Fruit fly (Drosophila melanogaster) whole organism, embryonic: ENCODE results near the gene CG5968.

Experiments used
- BEAF-32 ChIP-seq: fragments of 200-800 bp; sonication (Bioruptor generic); optimal IDR thresholded peaks from 3 replicates; lab custom pipeline; 2017; ENCODE audit warnings: missing biosample characterization, missing genetic modification characterization, mild to moderate bottlenecking, moderate library complexity, missing genetic modification reagents
- CG10147 ChIP-seq: fragments of 200-800 bp; sonication (Bioruptor generic); optimal IDR thresholded peaks from 2 replicates; lab custom pipeline; 2019; ENCODE audit warnings: missing biosample characterization, mild to moderate bottlenecking, missing genetic modification characterization, moderate library complexity
- CG10431 ChIP-seq: fragments of 200-800 bp; sonication (Bioruptor generic); optimal IDR thresholded peaks from 3 replicates; lab custom pipeline; 2018; ENCODE audit warnings: missing biosample characterization, mild to moderate bottlenecking, missing genetic modification characterization
- CG11398 ChIP-seq: fragments of 200-800 bp; sonication (Bioruptor generic); optimal IDR thresholded peaks from 2 replicates; lab custom pipeline; 2016; ENCODE audit warnings: missing biosample characterization, missing genetic modification characterization
- CG14050 ChIP-seq: fragments of 200-800 bp; sonication (Bioruptor generic); IDR thresholded peaks from 3 replicates; pipeline ENCODE4 v1.3.6; 2022; ENCODE audit warnings: missing biosample characterization, missing genetic modification characterization
- CG16779 ChIP-seq: fragments of 200-800 bp; sonication (Bioruptor generic); IDR thresholded peaks from 2 replicates; pipeline ENCODE4 v1.3.6; 2022; ENCODE audit warnings: missing biosample characterization, missing genetic modification characterization
- CG17186 ChIP-seq: fragments of 200-800 bp; sonication (Bioruptor generic); optimal IDR thresholded peaks from 3 replicates; lab custom pipeline; 2017; ENCODE audit warnings: missing biosample characterization, missing genetic modification reagents, missing genetic modification characterization
- CG17568 ChIP-seq: fragments of 200-800 bp; sonication (Bioruptor generic); optimal IDR thresholded peaks from 2 replicates; lab custom pipeline; 2018; ENCODE audit warnings: missing biosample characterization, mild to moderate bottlenecking, missing genetic modification characterization, moderate library complexity
- CG1792 ChIP-seq: fragments of 200-800 bp; sonication (Bioruptor generic); optimal IDR thresholded peaks from 2 replicates; lab custom pipeline; 2016; ENCODE audit warnings: missing biosample characterization, missing genetic modification characterization
- CG2889 ChIP-seq: fragments of 200-800 bp; sonication (Bioruptor generic); IDR thresholded peaks from 3 replicates; pipeline ENCODE4 v1.3.6; 2022; ENCODE audit warnings: missing biosample characterization, missing genetic modification characterization
- CG4730 ChIP-seq: fragments of 200-800 bp; sonication (Bioruptor generic); IDR thresholded peaks from 2 replicates; pipeline ENCODE4 v1.3.6; 2022; ENCODE audit warnings: missing biosample characterization, missing genetic modification characterization
- CG6272 ChIP-seq: fragments of 200-800 bp; sonication (Bioruptor generic); IDR thresholded peaks from 2 replicates; pipeline ENCODE4 v1.3.6; 2022; ENCODE audit warnings: missing biosample characterization, missing genetic modification characterization
- CG8924 ChIP-seq: fragments of 200-800 bp; optimal IDR thresholded peaks from 3 replicates; lab custom pipeline; 2019; ENCODE audit warnings: missing biosample characterization, mild to moderate bottlenecking, missing genetic modification characterization, moderate library complexity
- CG9215 ChIP-seq: fragments of 200-800 bp; sonication (Bioruptor generic); IDR thresholded peaks from 2 replicates; pipeline ENCODE4 v1.3.6; 2022; ENCODE audit warnings: missing biosample characterization, missing genetic modification characterization
- CoRest ChIP-seq: fragments of 200-800 bp; sonication (Bioruptor generic); optimal IDR thresholded peaks from 3 replicates; lab custom pipeline; 2018; ENCODE audit warnings: missing biosample characterization, mild to moderate bottlenecking, missing genetic modification characterization, moderate library complexity
- D19B ChIP-seq: fragments of 200-800 bp; sonication (Bioruptor generic); optimal IDR thresholded peaks from 2 replicates; lab custom pipeline; 2017; ENCODE audit warnings: missing biosample characterization, mild to moderate bottlenecking, missing genetic modification characterization
- Dfd ChIP-seq, 2 experiments: fragments of >200 bp; optimal IDR thresholded peaks; 2 replicates each; lab custom pipeline; 2017; ENCODE audit warnings: missing biosample characterization in 2 of 2, missing genetic modification characterization in 2 of 2
- Drgx ChIP-seq: fragments of 200-800 bp; sonication (Bioruptor generic); IDR thresholded peaks from 2 replicates; pipeline ENCODE4 v1.3.6; 2022; ENCODE audit warnings: missing biosample characterization, missing genetic modification characterization
- HLH3B ChIP-seq: fragments of 200-800 bp; sonication (Bioruptor generic); IDR thresholded peaks from 2 replicates; pipeline ENCODE4 v1.3.6; 2022; ENCODE audit warnings: missing biosample characterization, missing genetic modification characterization
- Mad ChIP-seq: fragments of 200-800 bp; sonication (Bioruptor generic); optimal IDR thresholded peaks from 2 replicates; lab custom pipeline; 2016; ENCODE audit warnings: missing biosample characterization, missing genetic modification characterization
- NC2α ChIP-seq: fragments of 200-800 bp; sonication (Bioruptor generic); optimal IDR thresholded peaks from 2 replicates; lab custom pipeline; 2016; ENCODE audit warnings: missing biosample characterization, missing genetic modification characterization
- Neu2 ChIP-seq: fragments of 200-800 bp; sonication (Bioruptor generic); optimal IDR thresholded peaks from 3 replicates; lab custom pipeline; 2016; ENCODE audit warnings: missing biosample characterization, missing genetic modification characterization, borderline replicate concordance
- Nf-YA ChIP-seq: fragments of 200-800 bp; sonication (Bioruptor generic); IDR thresholded peaks from 2 replicates; pipeline ENCODE4 v1.3.6; 2022; ENCODE audit warnings: missing biosample characterization, missing genetic modification characterization
- Pdp1 ChIP-seq, 2 experiments: fragments of 200-800 bp; sonication (Bioruptor generic); optimal IDR thresholded peaks; 3 replicates each; lab custom pipeline; 2016; ENCODE audit warnings: missing biosample characterization in 2 of 2, missing genetic modification characterization in 2 of 2, mild to moderate bottlenecking in 1 of 2, moderate library complexity in 1 of 2
- Ssrp ChIP-seq: fragments of 200-800 bp; sonication (Bioruptor generic); optimal IDR thresholded peaks from 2 replicates; lab custom pipeline; 2018; ENCODE audit warnings: missing biosample characterization, mild to moderate bottlenecking, missing genetic modification characterization, moderate library complexity
- Taf1 ChIP-seq: fragments of 200-800 bp; sonication (Bioruptor generic); IDR thresholded peaks from 2 replicates; pipeline ENCODE4 v1.3.6; 2022; ENCODE audit warnings: missing biosample characterization, missing genetic modification characterization
- YL-1 ChIP-seq: fragments of 200-800 bp; sonication (Bioruptor generic); optimal IDR thresholded peaks from 3 replicates; lab custom pipeline; 2017; ENCODE audit warnings: missing biosample characterization, mild to moderate bottlenecking, missing genetic modification characterization
- caup ChIP-seq: fragments of 200-800 bp; sonication (Bioruptor generic); optimal IDR thresholded peaks from 3 replicates; lab custom pipeline; 2017; ENCODE audit warnings: missing biosample characterization, mild to moderate bottlenecking, missing genetic modification characterization, moderate library complexity; ENCODE audit not compliant: severe bottlenecking
- cg ChIP-seq: fragments of 200-800 bp; sonication (Bioruptor generic); optimal IDR thresholded peaks from 3 replicates; lab custom pipeline; 2019; ENCODE audit warnings: missing biosample characterization, mild to moderate bottlenecking, missing genetic modification characterization, moderate library complexity
- crol ChIP-seq: fragments of 200-800 bp; sonication (Bioruptor generic); IDR thresholded peaks from 2 replicates; pipeline ENCODE4 v1.3.6; 2022; ENCODE audit warnings: missing biosample characterization, missing genetic modification characterization
- ewg ChIP-seq: fragments of 200-800 bp; sonication (Bioruptor generic); optimal IDR thresholded peaks from 3 replicates; lab custom pipeline; 2017; ENCODE audit warnings: mild to moderate bottlenecking, missing biosample characterization, missing genetic modification reagents, missing genetic modification characterization
- kay ChIP-seq: fragments of 200-800 bp; sonication (Bioruptor generic); optimal IDR thresholded peaks from 2 replicates; lab custom pipeline; 2016; ENCODE audit warnings: missing biosample characterization, missing genetic modification characterization
- lbe ChIP-seq: fragments of 200-800 bp; sonication (Bioruptor generic); optimal IDR thresholded peaks from 2 replicates; lab custom pipeline; 2016; ENCODE audit warnings: missing biosample characterization, mild to moderate bottlenecking, missing genetic modification characterization
- lov ChIP-seq, 2 experiments: fragments of 200-800 bp in 1 of 2; fragments of >200 bp in 1 of 2; sonication (Bioruptor generic) in 1 of 2; IDR thresholded peaks in 1 of 2; optimal IDR thresholded peaks in 1 of 2; 2 replicates in 1 of 2; 3 replicates in 1 of 2; pipeline versions ENCODE4 v1.3.6 to Lab custom; 2017 to 2022; ENCODE audit warnings: missing biosample characterization in 1 of 2, missing genetic modification characterization in 1 of 2
- pzg ChIP-seq: fragments of 200-800 bp; sonication (Bioruptor generic); optimal IDR thresholded peaks from 3 replicates; lab custom pipeline; 2018; ENCODE audit warnings: missing biosample characterization, mild to moderate bottlenecking, missing genetic modification characterization, moderate library complexity
- repo ChIP-seq: fragments of 200-800 bp; sonication (Bioruptor generic); optimal IDR thresholded peaks from 2 replicates; lab custom pipeline; 2016; ENCODE audit warnings: missing biosample characterization, missing genetic modification characterization
- sd ChIP-seq: fragments of 200-800 bp; sonication (Bioruptor generic); optimal IDR thresholded peaks from 3 replicates; lab custom pipeline; 2018; ENCODE audit warnings: missing biosample characterization, mild to moderate bottlenecking, missing genetic modification characterization, moderate library complexity
- sens ChIP-seq: fragments of 200-800 bp; sonication (Bioruptor generic); peaks from one replicate; lab custom pipeline; 2016; ENCODE audit warnings: missing biosample characterization, missing genetic modification characterization
- sens-2 ChIP-seq: fragments of 200-800 bp; sonication (Bioruptor generic); IDR thresholded peaks from 2 replicates; pipeline ENCODE4 v1.3.6; 2022; ENCODE audit warnings: missing biosample characterization, missing genetic modification characterization
- sug ChIP-seq: fragments of 200-800 bp; optimal IDR thresholded peaks from 2 replicates; lab custom pipeline; 2019; ENCODE audit warnings: missing biosample characterization, mild to moderate bottlenecking, missing genetic modification characterization, moderate library complexity
- vnd ChIP-seq: fragments of 200-800 bp; sonication (Bioruptor generic); IDR thresholded peaks from 3 replicates; pipeline ENCODE4 v1.3.6; 2022; ENCODE audit warnings: missing biosample characterization, missing genetic modification characterization; ENCODE audit not compliant: partially characterized antibody
- yki ChIP-seq: fragments of >200 bp; optimal IDR thresholded peaks from 3 replicates; lab custom pipeline; 2018
- zen ChIP-seq: fragments of 200-800 bp; sonication (Bioruptor generic); optimal IDR thresholded peaks from 3 replicates; lab custom pipeline; 2018; ENCODE audit warnings: missing biosample characterization, mild to moderate bottlenecking, missing genetic modification characterization, moderate library complexity

Gene CG5968

DNA sequence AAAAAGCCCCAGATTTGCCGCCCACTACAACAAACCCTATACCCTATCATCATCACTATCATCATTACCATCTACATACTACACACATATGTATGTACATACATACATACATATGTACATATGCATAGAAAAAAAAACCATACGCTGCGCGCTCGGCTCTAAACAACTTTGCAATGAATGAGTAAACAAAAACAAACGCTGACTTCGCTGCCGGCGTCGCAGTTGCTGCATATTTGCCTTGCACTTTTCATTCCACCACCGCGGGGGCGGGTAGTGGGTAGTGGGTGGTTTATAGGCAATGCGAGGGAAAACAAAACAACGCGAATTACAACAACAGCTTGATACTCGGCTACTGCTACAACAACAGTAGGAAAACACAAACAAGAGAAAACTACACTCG lies 26.7 kb downstream of the CG5968 start (continued):
- TF ChIP-seq sd (tag; lab: Kevin White, UChicago): no peak
- TF ChIP-seq sens-2 (GFP tag; lab: Robert Waterston, UW): 0 out of 2 replicates have a peak, but pooled peaks have one; percentile 7
- no peak for TF ChIP-seq caup
- TF ChIP-seq CoRest (tag; lab: Kevin White, UChicago): no peak
- no peak for TF ChIP-seq CG17186 (GFP tag; lab: Kevin White, UChicago)
- TF ChIP-seq lbe (GFP tag; lab: Kevin White, UChicago): no peak
- no peak for TF ChIP-seq CG17568 (GFP tag; lab: Kevin White, UChicago)
- no peak for TF ChIP-seq CG9215
- peak; percentile 52 for TF ChIP-seq CG1792 (GFP tag; lab: Kevin White, UChicago)
- no peak for TF ChIP-seq CG2889 (GFP tag; lab: Robert Waterston, UW)
- no peak for TF ChIP-seq CG8924 (tag; lab: Kevin White, UChicago)
- peak; percentile 39 for TF ChIP-seq sens (GFP tag; lab: Kevin White, UChicago)
- no peak for TF ChIP-seq CG10147
- TF ChIP-seq Dfd (GFP tag; optimal IDR thresholded peaks at IDR 0.05; lab: Kevin White, UChicago): no peak
- no peak for TF ChIP-seq Neu2 (GFP tag; lab: Kevin White, UChicago)
- no peak for TF ChIP-seq yki (lab: Kevin White, UChicago)
- no peak for TF ChIP-seq CG10431 (GFP tag; lab: Kevin White, UChicago)
- TF ChIP-seq Taf1 (GFP tag; lab: Robert Waterston, UW): no peak
- no peak for TF ChIP-seq D19B (GFP tag; lab: Kevin White, UChicago)
- TF ChIP-seq Ssrp (tag; lab: Kevin White, UChicago): no peak
- TF ChIP-seq BEAF-32 (GFP tag; lab: Kevin White, UChicago): no peak
- TF ChIP-seq CG4730 (GFP tag; lab: Robert Waterston, UW): no peak
- TF ChIP-seq, all 482 proteins: peak for 66

- no peak for TF ChIP-seq pzg
- TF ChIP-seq zen (tag; lab: Kevin White, UChicago): no peak
- TF ChIP-seq Pdp1 (GFP tag; optimal IDR thresholded peaks at IDR 0.05; lab: Kevin White, UChicago): no peak
- TF ChIP-seq NC2α (GFP tag; lab: Kevin White, UChicago): no peak
- no peak for TF ChIP-seq repo (GFP tag; lab: Kevin White, UChicago)
- TF ChIP-seq CG6272 (GFP tag; lab: Robert Waterston, UW): no peak
- TF ChIP-seq crol (GFP tag; lab: Robert Waterston, UW): peak; percentile 11; the same call in 1 of the 2 replicates
- no peak for TF ChIP-seq CG11398
- no peak for TF ChIP-seq kay (GFP tag; lab: Kevin White, UChicago)
- no peak for TF ChIP-seq Nf-YA (GFP tag; lab: Robert Waterston, UW)
- TF ChIP-seq vnd (GFP tag; lab: Robert Waterston, UW): no peak
- TF ChIP-seq CG14050 (GFP tag; lab: Robert Waterston, UW): no peak
- TF ChIP-seq CG16779 (GFP tag; lab: Robert Waterston, UW): 0 out of 2 replicates have a peak, but pooled peaks have one; percentile 48
- no peak for TF ChIP-seq Mad (GFP tag; lab: Kevin White, UChicago)
- no peak for TF ChIP-seq YL-1
- no peak for TF ChIP-seq cg (GFP tag; lab: Kevin White, UChicago)
- 0 out of 2 replicates have a peak, but pooled peaks have one; percentile 22 for TF ChIP-seq Drgx (GFP tag; lab: Robert Waterston, UW)
- no peak for TF ChIP-seq sug (tag; lab: Kevin White, UChicago)
- TF ChIP-seq ewg (GFP tag; lab: Kevin White, UChicago): peak; percentile 46
- no peak for TF ChIP-seq HLH3B
- TF ChIP-seq lov (optimal IDR thresholded peaks at IDR 0.05; lab: Kevin White, UChicago): no peak
- TF ChIP-seq lov (GFP tag; IDR thresholded peaks at IDR 0.05; lab: Robert Waterston, UW): 0 out of 3 replicates have a peak, but pooled peaks have one; percentile 11
Observed at dm6 chr2L:16522286-16522646, 27.5 kb downstream of the CG5968 start.
